Worm (Caenorhabditis elegans): ENCODE results near the gene C44C10.5.

The C44C10.5 gene

ce11 chrX:11656519-11657006, 33.8 kb upstream of the C44C10.5 start, which contains the start of gene T04F8.2 (continued):
- TF ChIP-seq rbr-2 (tag; optimal IDR thresholded peaks at IDR 0.05) (peak; percentile 48), lsy-2 (tag; optimal IDR thresholded peaks at IDR 0.05) (peak in 1 of 2 experiments; percentile 77), pqm-1 (tag; optimal IDR thresholded peaks at IDR 0.05) (peak; percentile 27), F49E8.2 (tag; optimal IDR thresholded peaks at IDR 0.05; ENCODE audit: borderline replicate concordance) (no peak), F10B5.3 (tag; optimal IDR thresholded peaks at IDR 0.05) (no peak), nhr-42 (GFP tag; IDR thresholded peaks at IDR 0.05) (no peak), nhr-25 (tag; optimal IDR thresholded peaks at IDR 0.05; ENCODE audit: borderline replicate concordance, insufficient read depth) (peak; percentile 57), Y105C5A.15 (GFP tag; IDR thresholded peaks at IDR 0.05) (no peak), dve-1 (tag; optimal IDR thresholded peaks at IDR 0.05; ENCODE audit: insufficient read depth) (peak; percentile 90), T26A8.4 (GFP tag; IDR thresholded peaks at IDR 0.05) (no peak), mes-2 (tag; optimal IDR thresholded peaks at IDR 0.05; ENCODE audit: poor library complexity, severe bottlenecking) (peak; percentile 84), hlh-30 (tag; optimal IDR thresholded peaks at IDR 0.05; ENCODE audit: insufficient read depth) (peak; percentile 79), hlh-11 (tag; optimal IDR thresholded peaks at IDR 0.05) (peak; percentile 65), nhr-77 (tag; optimal IDR thresholded peaks at IDR 0.05) (peak; percentile 74), hif-1 (tag; optimal IDR thresholded peaks at IDR 0.05) (peak in 1 of 2 experiments; percentile 43), mxl-3 (GFP tag; optimal IDR thresholded peaks at IDR 0.05) (peak; percentile 3), ces-1 (GFP tag; optimal IDR thresholded peaks at IDR 0.05) (no peak), set-16 (GFP tag; IDR thresholded peaks at IDR 0.05) (no peak), ztf-7 (tag; optimal IDR thresholded peaks at IDR 0.05) (peak; percentile 55), mep-1 (tag; optimal IDR thresholded peaks at IDR 0.05) (peak; percentile 82), nhr-11 (tag; optimal IDR thresholded peaks at IDR 0.05) (peak; percentile 60)

DNA sequence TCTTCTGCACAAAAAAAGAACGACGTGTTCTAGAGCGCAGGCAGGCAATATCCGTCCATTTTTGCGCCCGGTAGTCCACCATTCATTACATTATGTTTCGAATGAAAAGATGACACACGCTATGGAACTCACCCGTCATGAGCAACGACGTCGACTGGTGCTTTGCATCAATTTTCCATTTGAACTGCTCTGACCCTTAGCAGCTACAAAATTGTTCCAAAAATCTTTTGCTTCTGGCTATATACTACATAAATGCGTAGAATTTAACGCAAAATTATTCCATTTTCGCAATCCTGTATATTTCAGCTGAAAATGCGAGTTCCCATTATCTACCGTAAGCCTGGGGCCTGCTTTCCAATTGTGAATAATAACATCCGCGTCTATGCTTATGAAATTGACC, 32.0 kb upstream of the C44C10.5 start, which contains the start of gene T04F8.3:
TSS of gene T04F8.3 (plus strand) at position 301 of the 400 bp plus-strand sequence.
- no peak for TF ChIP-seq F37D6.2 (tag; optimal IDR thresholded peaks at IDR 0.05)
- TF ChIP-seq fkh-10 (GFP tag; optimal IDR thresholded peaks at IDR 0.05) = no peak
- TF ChIP-seq ceh-44 (GFP tag; IDR thresholded peaks at IDR 0.05) = no peak
- TF ChIP-seq F49E8.2 (tag; optimal IDR thresholded peaks at IDR 0.05; ENCODE audit: borderline replicate concordance) = no peak
- no peak for TF ChIP-seq rbr-2 (tag; optimal IDR thresholded peaks at IDR 0.05)
- TF ChIP-seq lim-7 (GFP tag; IDR thresholded peaks at IDR 0.05) = no peak
- TF ChIP-seq zfp-2 (tag; optimal IDR thresholded peaks at IDR 0.05) = no peak
- no peak for TF ChIP-seq ctbp-1 (GFP tag; IDR thresholded peaks at IDR 0.05)
- no peak for TF ChIP-seq madf-9 (GFP tag; conservative IDR thresholded peaks at IDR 0.05)
- TF ChIP-seq ceh-82 (tag; optimal IDR thresholded peaks at IDR 0.05) = no peak
- TF ChIP-seq nhr-111 (GFP tag; optimal IDR thresholded peaks at IDR 0.05) = no peak
- no peak for TF ChIP-seq fos-1 (tag; optimal IDR thresholded peaks at IDR 0.05)

ce11 chrX:11661625-11662024, 28.7 kb upstream of the C44C10.5 start, which contains the start of gene sfxn-1.5:
TSS of gene sfxn-1.5 (minus strand) at chrX:11661660.
- TF ChIP-seq mxl-2 (GFP tag; conservative IDR thresholded peaks at IDR 0.05) (no peak), pqm-1 (tag; optimal IDR thresholded peaks at IDR 0.05) (peak; percentile 97), cey-2 (tag; optimal IDR thresholded peaks at IDR 0.05; ENCODE audit: borderline replicate concordance, insufficient read depth) (no peak), lim-7 (GFP tag; IDR thresholded peaks at IDR 0.05) (no peak), ctbp-1 (GFP tag; IDR thresholded peaks at IDR 0.05) (no peak), aly-2 (tag; optimal IDR thresholded peaks at IDR 0.05) (no peak), zip-11 (GFP tag; IDR thresholded peaks at IDR 0.05) (no peak), skn-1 (tag; optimal IDR thresholded peaks at IDR 0.05) (no peak), lin-39 (tag; optimal IDR thresholded peaks at IDR 0.05) (no peak), dmd-9 (GFP tag; IDR thresholded peaks at IDR 0.05) (no peak), nhr-237 (tag; optimal IDR thresholded peaks at IDR 0.05) (no peak), F49E8.2 (tag; optimal IDR thresholded peaks at IDR 0.05; ENCODE audit: borderline replicate concordance) (no peak), lsy-2 (tag; optimal IDR thresholded peaks at IDR 0.05) (peak in 1 of 2 experiments; percentile 32), dpl-1 (GFP tag; optimal IDR thresholded peaks at IDR 0.05) (no peak), duxl-1 (tag; optimal IDR thresholded peaks at IDR 0.05; ENCODE audit: poor library complexity) (no peak), R02D3.7 (tag; optimal IDR thresholded peaks at IDR 0.05) (no peak), tag-97 (GFP tag; IDR thresholded peaks at IDR 0.05) (no peak), daf-8 (GFP tag; IDR thresholded peaks at IDR 0.05) (no peak), nhr-25 (tag; optimal IDR thresholded peaks at IDR 0.05; ENCODE audit: borderline replicate concordance, insufficient read depth) (no peak), ZK546.5 (tag; optimal IDR thresholded peaks at IDR 0.05) (no peak), ceh-20 (GFP tag; IDR thresholded peaks at IDR 0.05) (no peak), nhr-28 (tag; optimal IDR thresholded peaks at IDR 0.05) (peak; percentile 90), daf-19 (GFP tag; conservative IDR thresholded peaks at IDR 0.05) (no peak)
